Fruit fly (Drosophila melanogaster) whole organism, adult: ENCODE measurements around the gene velo.
A peak's percentile ranks its signal among the peaks of the same experiment; 100 is the strongest.

Experiments
- CG11617 ChIP-seq: fragments of 200-800 bp; sonication (Bioruptor generic); optimal IDR thresholded peaks from 2 replicates; lab custom pipeline; 2017; ENCODE audit warnings: mild to moderate bottlenecking, missing biosample characterization, missing genetic modification reagents, missing genetic modification characterization
- CG12768 ChIP-seq: fragments of 200-800 bp; sonication (Bioruptor generic); optimal IDR thresholded peaks from 2 replicates; lab custom pipeline; 2017; ENCODE audit warnings: missing biosample characterization, missing genetic modification characterization, mild to moderate bottlenecking, moderate library complexity, missing genetic modification reagents
- CG14711 ChIP-seq: fragments of 200-800 bp; sonication (Bioruptor generic); optimal IDR thresholded peaks from 2 replicates; lab custom pipeline; 2018; ENCODE audit warnings: missing biosample characterization, mild to moderate bottlenecking, missing genetic modification characterization, moderate library complexity
- CG1620 ChIP-seq: fragments of 200-800 bp; sonication (Bioruptor generic); optimal IDR thresholded peaks from 2 replicates; lab custom pipeline; 2016; ENCODE audit warnings: missing biosample characterization, missing genetic modification characterization
- CG33017 ChIP-seq: fragments of 200-800 bp; sonication (Bioruptor generic); optimal IDR thresholded peaks from 2 replicates; lab custom pipeline; 2018; ENCODE audit warnings: missing biosample characterization, mild to moderate bottlenecking, missing genetic modification characterization, moderate library complexity
- CG5204 ChIP-seq: fragments of 200-800 bp; sonication (Bioruptor generic); optimal IDR thresholded peaks from 2 replicates; lab custom pipeline; 2016; ENCODE audit warnings: missing biosample characterization, missing genetic modification characterization
- CG7045 ChIP-seq: fragments of 200-800 bp; sonication (Bioruptor generic); optimal IDR thresholded peaks from 2 replicates; lab custom pipeline; 2017; ENCODE audit warnings: missing biosample characterization, mild to moderate bottlenecking, missing genetic modification characterization
- CG7101 ChIP-seq: fragments of 200-800 bp; sonication (Bioruptor generic); optimal IDR thresholded peaks from 2 replicates; lab custom pipeline; 2018; ENCODE audit warnings: missing biosample characterization, mild to moderate bottlenecking, missing genetic modification characterization, moderate library complexity
- Clk ChIP-seq: fragments of 200-800 bp; sonication (Bioruptor generic); optimal IDR thresholded peaks from 2 replicates; lab custom pipeline; 2017; ENCODE audit warnings: missing biosample characterization, missing genetic modification characterization
- Crg-1 ChIP-seq: fragments of 200-800 bp; sonication (Bioruptor generic); optimal IDR thresholded peaks from 2 replicates; lab custom pipeline; 2016; ENCODE audit warnings: missing biosample characterization, missing genetic modification characterization
- Hr96 ChIP-seq: fragments of 200-800 bp; sonication (Bioruptor generic); optimal IDR thresholded peaks from 2 replicates; lab custom pipeline; 2016; ENCODE audit warnings: missing biosample characterization, missing genetic modification characterization
- Mnt ChIP-seq: fragments of 200-800 bp; sonication (Bioruptor generic); optimal IDR thresholded peaks from 2 replicates; lab custom pipeline; 2016; ENCODE audit warnings: missing biosample characterization, mild to moderate bottlenecking, missing genetic modification characterization
- bab1 ChIP-seq: fragments of 200-800 bp; sonication (Bioruptor generic); optimal IDR thresholded peaks from 3 replicates; lab custom pipeline; 2019; ENCODE audit warnings: missing biosample characterization, mild to moderate bottlenecking, missing genetic modification characterization, moderate library complexity
- cic ChIP-seq: fragments of 200-800 bp; sonication (Bioruptor generic); optimal IDR thresholded peaks from 2 replicates; lab custom pipeline; 2017; ENCODE audit warnings: missing biosample characterization, mild to moderate bottlenecking, missing genetic modification characterization, moderate library complexity
- cnc ChIP-seq, 2 experiments: fragments of >200 bp; optimal IDR thresholded peaks; 2 replicates each; lab custom pipeline; 2017
- kay ChIP-seq: fragments of 200-800 bp; sonication (Bioruptor generic); peaks from one replicate; lab custom pipeline; 2016; ENCODE audit warnings: missing biosample characterization, missing genetic modification characterization, borderline replicate concordance
- ovo ChIP-seq: fragments of 200-800 bp; sonication (Bioruptor generic); optimal IDR thresholded peaks from 2 replicates; lab custom pipeline; 2016; ENCODE audit warnings: missing biosample characterization, missing genetic modification characterization
- pad ChIP-seq: fragments of 200-800 bp; sonication (Bioruptor generic); optimal IDR thresholded peaks from 3 replicates; lab custom pipeline; 2017; ENCODE audit warnings: missing biosample characterization, missing genetic modification characterization, mild to moderate bottlenecking, moderate library complexity, missing genetic modification reagents
- tj ChIP-seq: fragments of 200-800 bp; sonication (Bioruptor generic); optimal IDR thresholded peaks from 3 replicates; lab custom pipeline; 2017; ENCODE audit warnings: missing biosample characterization, mild to moderate bottlenecking, missing genetic modification characterization, moderate library complexity
- toe ChIP-seq: fragments of 200-800 bp; sonication (Bioruptor generic); optimal IDR thresholded peaks from 2 replicates; lab custom pipeline; 2016; ENCODE audit warnings: missing biosample characterization, missing genetic modification characterization

The velo gene

DNA sequence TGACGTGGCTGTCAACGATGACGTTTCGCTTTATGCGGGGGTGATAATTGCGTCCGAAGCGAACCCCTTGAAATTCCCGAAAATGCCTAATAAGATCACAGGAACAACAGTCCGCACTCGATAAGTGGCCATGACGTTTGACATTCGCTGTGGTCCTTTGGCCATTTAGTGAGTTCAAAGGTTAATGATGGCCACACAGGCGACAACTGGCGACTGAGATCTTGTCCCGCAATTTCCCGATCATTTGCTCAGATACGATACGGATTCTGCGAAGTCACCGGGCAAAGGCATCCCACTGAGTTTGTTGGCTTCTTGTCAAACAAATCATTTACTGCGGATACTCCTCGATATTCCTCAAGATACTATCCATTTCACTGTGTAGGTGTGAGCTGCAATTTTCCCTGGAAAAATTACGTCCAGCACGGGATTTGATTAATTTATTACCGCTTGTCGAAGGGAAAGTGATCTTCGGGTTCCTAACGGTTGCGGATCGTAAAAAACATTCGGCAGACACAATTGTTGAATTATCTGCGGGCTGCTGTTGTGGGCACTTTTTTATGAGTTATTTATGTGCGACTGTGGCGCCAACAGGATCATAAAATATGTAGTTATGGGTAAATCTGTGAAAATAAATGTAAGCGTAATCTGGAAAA is 12.1 kb upstream of the velo start:
- TF ChIP-seq CG1620 (no peak), toe (no peak), cic (GFP tag; lab: Kevin White, UChicago) (no peak), kay (GFP tag; lab: Kevin White, UChicago) (no peak), cnc (optimal IDR thresholded peaks at IDR 0.05; lab: Kevin White, UChicago) (no peak), Mnt (GFP tag; lab: Kevin White, UChicago) (no peak), CG12768 (GFP tag; lab: Kevin White, UChicago) (no peak), CG14711 (tag; lab: Kevin White, UChicago) (no peak), CG7045 (GFP tag; lab: Kevin White, UChicago) (no peak), CG33017 (no peak), bab1 (GFP tag; lab: Kevin White, UChicago) (no peak), Clk (GFP tag; lab: Kevin White, UChicago) (no peak), Hr96 (GFP tag; lab: Kevin White, UChicago) (no peak)

DNA sequence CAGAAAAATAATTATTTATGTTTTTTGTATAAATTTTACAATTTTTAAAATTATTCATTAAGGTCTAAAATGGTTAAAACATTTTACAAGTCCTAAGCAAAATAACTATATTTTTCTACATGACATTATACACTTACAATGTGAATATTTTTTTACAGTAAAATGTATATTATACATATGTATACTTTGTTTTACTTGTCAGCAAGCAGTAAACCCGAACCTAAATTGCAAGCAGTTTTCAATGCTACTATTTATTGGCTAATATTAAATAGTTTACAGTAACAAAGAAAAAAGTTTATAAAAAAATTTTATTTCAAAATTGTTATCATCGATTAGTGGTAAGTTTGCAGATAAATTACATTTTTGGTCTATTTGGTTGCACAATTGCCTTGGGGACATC is 11.3 kb upstream of the velo start:
- no peak for TF ChIP-seq Hr96 (GFP tag; lab: Kevin White, UChicago)
- no peak for TF ChIP-seq CG14711 (tag; lab: Kevin White, UChicago)
- TF ChIP-seq pad (GFP tag; lab: Kevin White, UChicago): no peak
- no peak for TF ChIP-seq Mnt (GFP tag; lab: Kevin White, UChicago)
- TF ChIP-seq bab1 (GFP tag; lab: Kevin White, UChicago): no peak
- TF ChIP-seq CG12768 (GFP tag; lab: Kevin White, UChicago): no peak
- TF ChIP-seq toe: no peak
- TF ChIP-seq CG1620: no peak
- TF ChIP-seq CG33017: no peak

DNA sequence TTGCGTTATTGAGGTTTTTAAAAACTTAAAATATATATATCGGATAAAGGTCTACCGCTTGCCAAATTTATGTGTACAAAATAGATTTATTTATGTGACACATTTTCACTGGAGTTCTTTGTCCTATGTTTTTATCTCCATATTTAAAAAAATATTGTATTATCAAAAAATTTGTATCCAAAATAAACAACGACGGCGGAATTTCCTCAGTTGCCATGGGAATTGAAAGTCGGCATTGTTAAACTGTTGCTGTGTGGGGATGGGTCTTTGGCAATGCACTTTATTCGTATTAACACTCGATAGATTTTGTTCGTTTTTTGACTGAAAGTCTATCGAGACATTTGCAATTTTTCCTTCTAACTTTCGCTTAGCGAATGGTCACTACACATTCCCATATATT is 10.6 kb upstream of the velo start, which contains the start of gene Rsph3:
TSS of gene Rsph3 (minus strand) at position 101 of the 400 bp plus-strand sequence.
- no peak for TF ChIP-seq cic (GFP tag; lab: Kevin White, UChicago)
- no peak for TF ChIP-seq CG7101 (tag; lab: Kevin White, UChicago)
- TF ChIP-seq CG5204 (GFP tag; lab: Kevin White, UChicago): no peak
- no peak for TF ChIP-seq kay (GFP tag; lab: Kevin White, UChicago)
- no peak for TF ChIP-seq Hr96 (GFP tag; lab: Kevin White, UChicago)
- no peak for TF ChIP-seq ovo (GFP tag; lab: Kevin White, UChicago)
- no peak for TF ChIP-seq toe
- TF ChIP-seq CG1620: no peak
- no peak for TF ChIP-seq tj (GFP tag; lab: Kevin White, UChicago)

DNA sequence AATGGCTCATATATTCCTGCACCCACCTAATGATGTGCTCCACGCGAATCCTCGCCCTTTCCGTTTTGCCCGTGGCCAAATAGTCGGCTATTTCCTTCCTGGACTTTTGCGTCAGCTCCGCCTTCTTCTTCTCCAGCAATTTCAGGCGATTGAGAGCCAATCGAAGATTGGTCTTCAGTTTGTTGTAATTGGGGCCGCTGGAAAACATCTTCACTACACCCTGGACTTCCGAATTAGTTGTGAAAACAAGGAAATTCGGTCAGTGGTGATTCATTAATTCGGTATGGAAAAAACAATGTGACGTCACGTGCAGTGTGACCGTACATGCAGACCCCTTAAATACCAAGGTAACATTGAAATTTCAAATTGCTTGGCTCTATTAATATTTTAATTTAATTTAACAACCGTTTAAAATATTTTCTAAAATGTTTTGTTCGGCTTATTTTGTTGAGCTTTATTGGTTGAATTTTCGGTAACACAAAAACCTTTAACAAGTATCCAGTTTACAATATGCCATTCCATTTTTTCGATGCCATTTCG is 3.7 kb upstream of the velo start, which contains the start of gene Ist1:
TSS of gene Ist1 (minus strand) at position 301 of the 540 bp plus-strand sequence.
- TF ChIP-seq kay (GFP tag; lab: Kevin White, UChicago) (peak; percentile 98), pad (GFP tag; lab: Kevin White, UChicago) (no peak), ovo (GFP tag; lab: Kevin White, UChicago) (no peak), bab1 (GFP tag; lab: Kevin White, UChicago) (peak; percentile 26)

DNA sequence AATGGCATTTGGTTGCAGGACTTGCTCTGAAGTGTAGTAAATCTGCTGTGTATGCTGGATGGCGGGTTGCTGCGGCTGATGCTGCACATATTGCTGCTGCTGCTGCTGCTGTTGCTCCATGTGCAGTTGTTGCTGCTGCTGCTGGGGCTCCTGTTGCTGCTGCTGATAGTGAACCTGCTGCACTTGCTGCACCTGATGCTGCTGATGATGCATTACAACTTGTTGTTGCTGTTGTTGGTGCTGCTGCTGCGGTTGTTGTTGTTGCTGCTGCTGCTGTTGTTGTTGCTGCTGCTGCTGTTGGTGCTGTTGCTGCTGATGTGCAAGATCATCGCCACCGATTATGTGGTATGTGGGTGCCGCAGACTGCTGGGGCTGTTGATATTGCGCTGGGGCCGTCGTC is 1.7 kb downstream of the velo start:
- TF ChIP-seq CG14711 (tag; lab: Kevin White, UChicago) (no peak), Hr96 (GFP tag; lab: Kevin White, UChicago) (no peak), CG1620 (no peak), toe (no peak)

DNA sequence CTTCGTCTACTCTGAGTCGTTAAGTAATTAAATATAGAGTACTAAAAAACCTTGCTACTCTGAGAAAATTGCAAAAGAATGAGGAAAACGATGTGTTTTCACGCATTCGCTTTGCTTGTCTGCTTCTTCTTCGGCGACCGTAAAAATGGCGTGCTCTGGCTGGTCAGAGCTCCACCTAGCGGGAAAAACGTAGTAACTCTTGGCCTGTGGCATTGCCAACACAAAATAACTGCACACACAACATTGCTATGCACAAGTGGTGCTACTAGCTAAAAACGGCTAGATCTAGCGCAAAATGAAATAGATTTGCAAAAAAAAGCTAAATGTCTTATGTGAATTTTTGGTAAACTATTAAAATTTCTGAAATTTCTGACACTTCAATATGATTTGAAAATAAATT is 5.4 kb downstream of the velo start:
- TF ChIP-seq pad (GFP tag; lab: Kevin White, UChicago) (peak; percentile 48), CG33017 (no peak), CG7101 (tag; lab: Kevin White, UChicago) (peak; percentile 58), CG14711 (tag; lab: Kevin White, UChicago) (peak; percentile 35), CG12768 (GFP tag; lab: Kevin White, UChicago) (no peak), CG11617 (peak; percentile 41), ovo (GFP tag; lab: Kevin White, UChicago) (peak; percentile 27), kay (GFP tag; lab: Kevin White, UChicago) (no peak), CG5204 (GFP tag; lab: Kevin White, UChicago) (peak; percentile 22), Hr96 (GFP tag; lab: Kevin White, UChicago) (peak; percentile 53), CG1620 (peak; percentile 69), Mnt (GFP tag; lab: Kevin White, UChicago) (peak; percentile 89), CG7045 (GFP tag; lab: Kevin White, UChicago) (peak; percentile 18), toe (peak; percentile 40), cnc (optimal IDR thresholded peaks at IDR 0.05; lab: Kevin White, UChicago) (no peak), cic (GFP tag; lab: Kevin White, UChicago) (no peak), bab1 (GFP tag; lab: Kevin White, UChicago) (peak; percentile 47), tj (GFP tag; lab: Kevin White, UChicago) (peak; percentile 42), Crg-1 (peak; percentile 45), Clk (GFP tag; lab: Kevin White, UChicago) (no peak)
